Fruit fly (Drosophila melanogaster) whole organism, embryonic: Measurements from ENCODE around the gene Srp19.

Experiments used
- Adf1 ChIP-seq: fragments of 200-800 bp; sonication (Bioruptor generic); IDR thresholded peaks from 2 replicates; pipeline ENCODE4 v1.3.6; 2022; ENCODE audit warnings: missing biosample characterization, missing genetic modification characterization
- Atf3 ChIP-seq: fragments of 200-800 bp; sonication (Bioruptor generic); optimal IDR thresholded peaks from 3 replicates; lab custom pipeline; 2016; ENCODE audit warnings: missing biosample characterization, missing genetic modification characterization
- CG11696 ChIP-seq: fragments of 200-800 bp; sonication (Bioruptor generic); IDR thresholded peaks from 2 replicates; pipeline ENCODE4 v1.3.6; 2022; ENCODE audit warnings: missing biosample characterization, missing genetic modification characterization
- CG11723 ChIP-seq: fragments of 200-800 bp; sonication (Bioruptor generic); optimal IDR thresholded peaks from 2 replicates; lab custom pipeline; 2017; ENCODE audit warnings: missing biosample characterization, mild to moderate bottlenecking, missing genetic modification characterization
- CG12744 ChIP-seq: fragments of 200-800 bp; sonication (Bioruptor generic); optimal IDR thresholded peaks from 2 replicates; lab custom pipeline; 2016; ENCODE audit warnings: missing biosample characterization, missing genetic modification characterization
- CG14050 ChIP-seq: fragments of 200-800 bp; sonication (Bioruptor generic); IDR thresholded peaks from 3 replicates; pipeline ENCODE4 v1.3.6; 2022; ENCODE audit warnings: missing biosample characterization, missing genetic modification characterization
- CG15269 ChIP-seq: fragments of 200-800 bp; sonication (Bioruptor generic); optimal IDR thresholded peaks from 2 replicates; lab custom pipeline; 2018; ENCODE audit warnings: missing biosample characterization, mild to moderate bottlenecking, missing genetic modification characterization, moderate library complexity
- CG1529 ChIP-seq: fragments of 200-800 bp; sonication (Bioruptor generic); optimal IDR thresholded peaks from 3 replicates; lab custom pipeline; 2018; ENCODE audit warnings: missing biosample characterization, missing genetic modification characterization
- CG17912 ChIP-seq: fragments of 200-800 bp; sonication (Bioruptor generic); optimal IDR thresholded peaks from 2 replicates; lab custom pipeline; 2018; ENCODE audit warnings: missing biosample characterization, mild to moderate bottlenecking, missing genetic modification characterization
- CG2875 ChIP-seq: fragments of 200-800 bp; sonication (Bioruptor generic); optimal IDR thresholded peaks from 2 replicates; lab custom pipeline; 2017; ENCODE audit warnings: missing biosample characterization, mild to moderate bottlenecking, missing genetic modification characterization, missing genetic modification reagents
- CG32532 ChIP-seq: fragments of 200-800 bp; sonication (Bioruptor generic); IDR thresholded peaks from 2 replicates; pipeline ENCODE4 v1.3.6; 2022; ENCODE audit warnings: missing biosample characterization, missing genetic modification characterization
- CG42726 ChIP-seq: fragments of 200-800 bp; sonication (Bioruptor generic); IDR thresholded peaks from 2 replicates; pipeline ENCODE4 v1.3.6; 2022; ENCODE audit warnings: missing biosample characterization, missing genetic modification characterization; ENCODE audit not compliant: partially characterized antibody
- CG8388 ChIP-seq: fragments of 200-800 bp; sonication (Bioruptor generic); optimal IDR thresholded peaks from 2 replicates; lab custom pipeline; 2019; ENCODE audit warnings: missing biosample characterization, mild to moderate bottlenecking, missing genetic modification characterization, moderate library complexity
- CG9817 ChIP-seq: fragments of 200-800 bp; sonication (Bioruptor generic); optimal IDR thresholded peaks from 2 replicates; lab custom pipeline; 2018; ENCODE audit warnings: missing biosample characterization, mild to moderate bottlenecking, missing genetic modification characterization, moderate library complexity
- CrebB ChIP-seq: fragments of 200-800 bp; sonication (Bioruptor generic); optimal IDR thresholded peaks from 3 replicates; lab custom pipeline; 2018; ENCODE audit warnings: missing biosample characterization, mild to moderate bottlenecking, missing genetic modification characterization
- Dip3 ChIP-seq: fragments of 200-800 bp; sonication (Bioruptor generic); optimal IDR thresholded peaks from 3 replicates; lab custom pipeline; 2016; ENCODE audit warnings: missing biosample characterization, missing genetic modification characterization
- Dref ChIP-seq: fragments of 200-800 bp; sonication (Bioruptor generic); IDR thresholded peaks from 2 replicates; pipeline ENCODE4 v1.3.6; 2022; ENCODE audit warnings: missing biosample characterization, missing genetic modification characterization
- E2f2 ChIP-seq: fragments of 200-800 bp; sonication (Bioruptor generic); IDR thresholded peaks from 2 replicates; pipeline ENCODE4 v1.3.6; 2022; ENCODE audit warnings: missing biosample characterization, missing genetic modification characterization
- Ets97D ChIP-seq: fragments of 200-800 bp; sonication (Bioruptor generic); optimal IDR thresholded peaks from 3 replicates; lab custom pipeline; 2016; ENCODE audit warnings: missing biosample characterization, missing genetic modification characterization
- Fer3 ChIP-seq: fragments of 200-800 bp; sonication (Bioruptor generic); optimal IDR thresholded peaks from 2 replicates; lab custom pipeline; 2018; ENCODE audit warnings: missing biosample characterization, mild to moderate bottlenecking, missing genetic modification characterization, moderate library complexity
- GATAe ChIP-seq: fragments of 200-800 bp; sonication (Bioruptor generic); conservative IDR thresholded peaks from 2 replicates; pipeline ENCODE4 v1.3.6; 2022; ENCODE audit warnings: missing biosample characterization, missing genetic modification characterization
- HLH4C ChIP-seq: fragments of 200-800 bp; sonication (Bioruptor generic); IDR thresholded peaks from 3 replicates; pipeline ENCODE4 v1.3.6; 2022; ENCODE audit warnings: missing biosample characterization, missing genetic modification characterization; ENCODE audit not compliant: partially characterized antibody
- HmgD ChIP-seq: fragments of 200-800 bp; sonication (Bioruptor generic); optimal IDR thresholded peaks from 3 replicates; lab custom pipeline; 2016; ENCODE audit warnings: missing biosample characterization, missing genetic modification characterization
- Hsf ChIP-seq: fragments of 200-800 bp; sonication (Bioruptor generic); optimal IDR thresholded peaks from 3 replicates; lab custom pipeline; 2016; ENCODE audit warnings: missing biosample characterization, missing genetic modification characterization
- MTF-1 ChIP-seq: fragments of 200-800 bp; sonication (Bioruptor generic); optimal IDR thresholded peaks from 2 replicates; lab custom pipeline; 2018; ENCODE audit warnings: missing biosample characterization, mild to moderate bottlenecking, missing genetic modification characterization, borderline replicate concordance
- NK7.1 ChIP-seq: fragments of 200-800 bp; sonication (Bioruptor generic); optimal IDR thresholded peaks from 3 replicates; lab custom pipeline; 2016; ENCODE audit warnings: missing biosample characterization, missing genetic modification characterization
- Nf-YC ChIP-seq: fragments of 200-800 bp; optimal IDR thresholded peaks from 3 replicates; lab custom pipeline; 2019; ENCODE audit warnings: missing biosample characterization, mild to moderate bottlenecking, missing genetic modification characterization, moderate library complexity
- Scr ChIP-seq: fragments of 200-800 bp; sonication (Bioruptor generic); IDR thresholded peaks from 2 replicates; pipeline ENCODE4 v1.3.6; 2022; ENCODE audit warnings: missing biosample characterization, missing genetic modification characterization; ENCODE audit not compliant: partially characterized antibody
- Six4 ChIP-seq: fragments of 200-800 bp; sonication (Bioruptor generic); optimal IDR thresholded peaks from 2 replicates; lab custom pipeline; 2016; ENCODE audit warnings: missing biosample characterization, missing genetic modification characterization
- Sry-β ChIP-seq: fragments of 200-800 bp; sonication (Bioruptor generic); optimal IDR thresholded peaks from 2 replicates; lab custom pipeline; 2018; ENCODE audit warnings: missing biosample characterization, mild to moderate bottlenecking, missing genetic modification characterization, moderate library complexity
- Sry-δ ChIP-seq: fragments of 200-800 bp; sonication (Bioruptor generic); optimal IDR thresholded peaks from 2 replicates; lab custom pipeline; 2016; ENCODE audit warnings: missing biosample characterization, missing genetic modification characterization
- Tbp ChIP-seq: fragments of >200 bp; optimal IDR thresholded peaks from 2 replicates; lab custom pipeline; 2018; ENCODE audit warnings: missing biosample characterization, missing genetic modification characterization
- al ChIP-seq: fragments of 200-800 bp; sonication (Bioruptor generic); IDR thresholded peaks from 2 replicates; pipeline ENCODE4 v1.3.6; 2022; ENCODE audit warnings: missing biosample characterization, missing genetic modification characterization
- bab2 ChIP-seq: fragments of 200-800 bp; sonication (Bioruptor generic); optimal IDR thresholded peaks from 2 replicates; lab custom pipeline; 2016; ENCODE audit warnings: missing biosample characterization, missing genetic modification characterization
- cas ChIP-seq: fragments of 200-800 bp; sonication (Bioruptor generic); IDR thresholded peaks from 2 replicates; pipeline ENCODE4 v1.3.6; 2022; ENCODE audit warnings: missing biosample characterization, missing genetic modification characterization
- caup ChIP-seq: fragments of 200-800 bp; sonication (Bioruptor generic); optimal IDR thresholded peaks from 3 replicates; lab custom pipeline; 2017; ENCODE audit warnings: missing biosample characterization, mild to moderate bottlenecking, missing genetic modification characterization, moderate library complexity; ENCODE audit not compliant: severe bottlenecking
- crc ChIP-seq: fragments of 200-800 bp; sonication (Bioruptor generic); optimal IDR thresholded peaks from 2 replicates; lab custom pipeline; 2016; ENCODE audit warnings: missing biosample characterization, missing genetic modification characterization
- ems ChIP-seq: fragments of 200-800 bp; sonication (Bioruptor generic); optimal IDR thresholded peaks from 3 replicates; lab custom pipeline; 2016; ENCODE audit warnings: missing biosample characterization, missing genetic modification characterization
- en ChIP-seq: fragments of 200-800 bp; sonication (Bioruptor generic); optimal IDR thresholded peaks from 2 replicates; lab custom pipeline; 2016; ENCODE audit warnings: missing biosample characterization, missing genetic modification characterization
- fd64A ChIP-seq: fragments of 200-800 bp; sonication (Bioruptor generic); optimal IDR thresholded peaks from 3 replicates; lab custom pipeline; 2018; ENCODE audit warnings: missing biosample characterization, mild to moderate bottlenecking, missing genetic modification characterization
- grn ChIP-seq: fragments of 200-800 bp; sonication (Bioruptor generic); optimal IDR thresholded peaks from 3 replicates; lab custom pipeline; 2017; ENCODE audit warnings: missing biosample characterization, missing genetic modification characterization
- nerfin-2 ChIP-seq: fragments of 200-800 bp; sonication (Bioruptor generic); IDR thresholded peaks from 2 replicates; pipeline ENCODE4 v1.3.6; 2022; ENCODE audit warnings: missing biosample characterization, missing genetic modification characterization; ENCODE audit not compliant: partially characterized antibody
- odd ChIP-seq: fragments of 200-800 bp; sonication (Bioruptor generic); optimal IDR thresholded peaks from 2 replicates; lab custom pipeline; 2017; ENCODE audit warnings: missing biosample characterization, mild to moderate bottlenecking, missing genetic modification characterization
- pho ChIP-seq: fragments of 200-800 bp; sonication (Bioruptor generic); optimal IDR thresholded peaks from 2 replicates; lab custom pipeline; 2016; ENCODE audit warnings: missing biosample characterization, missing genetic modification characterization
- ranshi ChIP-seq: fragments of 200-800 bp; sonication (Bioruptor generic); IDR thresholded peaks from 2 replicates; pipeline ENCODE4 v1.3.6; 2022; ENCODE audit warnings: missing biosample characterization, missing genetic modification characterization
- rib ChIP-seq: fragments of 200-800 bp; sonication (Bioruptor generic); IDR thresholded peaks from 2 replicates; pipeline ENCODE4 v1.3.6; 2022; ENCODE audit warnings: missing biosample characterization, missing genetic modification characterization
- row ChIP-seq: fragments of 200-800 bp; sonication (Bioruptor generic); IDR thresholded peaks from 3 replicates; pipeline ENCODE4 v1.3.6; 2022; ENCODE audit warnings: missing biosample characterization, missing genetic modification characterization
- schlank ChIP-seq: fragments of 200-800 bp; sonication (Bioruptor generic); optimal IDR thresholded peaks from 2 replicates; lab custom pipeline; 2018; ENCODE audit warnings: missing biosample characterization, mild to moderate bottlenecking, missing genetic modification characterization
- so ChIP-seq: fragments of 200-800 bp; sonication (Bioruptor generic); IDR thresholded peaks from 3 replicates; pipeline ENCODE4 v1.3.6; 2022; ENCODE audit warnings: missing biosample characterization, missing genetic modification characterization
- unc-4 ChIP-seq: fragments of 200-800 bp; sonication (Bioruptor generic); IDR thresholded peaks from 2 replicates; pipeline ENCODE4 v1.3.6; 2022; ENCODE audit warnings: missing biosample characterization, missing genetic modification characterization; ENCODE audit not compliant: partially characterized antibody
- wek ChIP-seq: fragments of 200-800 bp; sonication (Bioruptor generic); optimal IDR thresholded peaks from 3 replicates; lab custom pipeline; 2018; ENCODE audit warnings: missing biosample characterization, mild to moderate bottlenecking, missing genetic modification characterization, moderate library complexity

Srp19 gene

dm6 chr3L:7359827-7360323, 12.0 kb upstream of the Srp19 start, which contains the start of gene pst (continued):
- TF ChIP-seq CG11723 (no peak), grn (GFP tag; lab: Kevin White, UChicago) (no peak), Dip3 (GFP tag; lab: Kevin White, UChicago) (no peak), CG42726 (GFP tag; lab: Robert Waterston, UW) (peak; percentile 54; the same call in 1 of the 2 replicates), CG15269 (peak; percentile 68), schlank (tag; lab: Kevin White, UChicago) (no peak), ems (no peak), Ets97D (GFP tag; lab: Kevin White, UChicago) (peak; percentile 53), fd64A (GFP tag; lab: Kevin White, UChicago) (no peak), caup (GFP tag; lab: Kevin White, UChicago) (no peak), MTF-1 (peak; percentile 17), HmgD (GFP tag; lab: Kevin White, UChicago) (peak; percentile 60), Atf3 (GFP tag; lab: Kevin White, UChicago) (peak; percentile 22), nerfin-2 (GFP tag; lab: Robert Waterston, UW) (no peak), CG12744 (GFP tag; lab: Kevin White, UChicago) (peak; percentile 2), Nf-YC (tag; lab: Kevin White, UChicago) (no peak), CrebB (peak; percentile 66), E2f2 (GFP tag; lab: Robert Waterston, UW) (peak; percentile 52; the same call in 1 of the 2 replicates), Fer3 (no peak), CG11696 (GFP tag; lab: Robert Waterston, UW) (no peak), unc-4 (GFP tag; lab: Robert Waterston, UW) (no peak), Scr (GFP tag; lab: Robert Waterston, UW) (no peak), CG9817 (tag; lab: Kevin White, UChicago) (no peak), en (GFP tag; lab: Kevin White, UChicago) (no peak), wek (GFP tag; lab: Kevin White, UChicago) (peak; percentile 96), CG2875 (no peak), CG14050 (no peak), Sry-δ (no peak), Hsf (GFP tag; lab: Kevin White, UChicago) (no peak), NK7.1 (GFP tag; lab: Kevin White, UChicago) (no peak), bab2 (GFP tag; lab: Kevin White, UChicago) (no peak), al (GFP tag; lab: Robert Waterston, UW) (no peak), CG1529 (GFP tag; lab: Kevin White, UChicago) (no peak), row (GFP tag; lab: Robert Waterston, UW) (no peak), Six4 (no peak), pho (GFP tag; lab: Kevin White, UChicago) (peak; percentile 30), ranshi (GFP tag; lab: Robert Waterston, UW) (peak; percentile 11; the same call in 1 of the 2 replicates), CG32532 (GFP tag; lab: Robert Waterston, UW) (no peak), CG17912 (no peak), cas (GFP tag; lab: Robert Waterston, UW) (no peak; the same call in 1 of the 2 replicates), Dref (GFP tag; lab: Robert Waterston, UW) (no peak), odd (GFP tag; lab: Kevin White, UChicago) (peak; percentile 32), HLH4C (GFP tag; lab: Robert Waterston, UW) (no peak), rib (GFP tag; lab: Robert Waterston, UW) (peak; percentile 34), Adf1 (GFP tag; lab: Robert Waterston, UW) (peak; percentile 24; the same call in 1 of the 2 replicates), crc (no peak), CG8388 (GFP tag; lab: Kevin White, UChicago) (no peak), Sry-β (no peak), so (GFP tag; lab: Robert Waterston, UW) (no peak; the same call in 2 of the 3 replicates), Tbp (no peak), GATAe (GFP tag; lab: Robert Waterston, UW) (no peak)
